Worm (Caenorhabditis elegans): ENCODE data around the gene ver-4.

DNA sequence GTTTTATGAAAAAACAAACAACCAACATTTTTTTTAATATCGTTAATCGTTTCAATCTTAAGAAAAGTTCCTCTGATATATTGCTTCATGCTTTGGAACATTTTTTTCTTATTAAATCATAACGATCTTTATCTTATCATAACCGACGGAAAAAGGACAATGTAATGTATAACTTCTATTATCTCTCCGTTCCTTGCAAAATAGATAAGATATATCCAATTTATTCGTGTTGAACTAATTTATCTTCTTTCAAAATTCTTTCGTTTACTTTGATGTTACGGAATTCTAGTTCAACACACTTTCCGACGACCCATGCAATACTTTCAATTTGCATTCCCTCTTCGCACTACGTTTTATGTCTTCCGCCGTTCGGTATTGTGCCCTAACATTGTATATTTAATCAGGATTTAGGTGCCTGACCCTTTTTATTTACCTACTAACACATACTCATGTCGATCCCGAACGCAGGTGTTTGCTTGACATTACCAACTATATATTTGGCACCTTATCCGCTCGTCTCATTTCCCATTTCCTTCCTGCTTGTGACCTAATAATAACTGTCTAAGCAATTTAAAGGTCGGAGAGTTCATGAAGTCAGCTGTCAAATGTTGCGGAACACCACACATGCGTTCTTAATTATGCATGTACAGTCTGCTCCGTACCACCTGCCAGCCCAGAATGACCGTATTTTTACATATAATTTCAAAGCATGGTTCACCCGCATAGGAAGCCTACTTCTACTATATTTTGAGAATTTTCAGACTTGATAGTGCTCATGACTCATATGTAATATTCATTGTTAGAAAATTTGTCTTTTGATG lies 9.4 kb downstream of the ver-4 start:
- TF ChIP-seq lin-39 (tag; optimal IDR thresholded peaks at IDR 0.05) = no peak
- TF ChIP-seq nhr-237 (tag; optimal IDR thresholded peaks at IDR 0.05) = no peak
- no peak for TF ChIP-seq unc-39 (tag; optimal IDR thresholded peaks at IDR 0.05)
- TF ChIP-seq fos-1 (tag; optimal IDR thresholded peaks at IDR 0.05) = no peak
